Fruit fly (Drosophila melanogaster) whole organism, embryonic: ENCODE data around the gene CG5181.

Experiments
- B-H2 ChIP-seq: fragments of 200-800 bp; sonication (Bioruptor generic); optimal IDR thresholded peaks from 2 replicates; lab custom pipeline; 2018; ENCODE audit warnings: missing biosample characterization, mild to moderate bottlenecking, missing genetic modification characterization
- BEAF-32 ChIP-seq: fragments of 200-800 bp; sonication (Bioruptor generic); optimal IDR thresholded peaks from 3 replicates; lab custom pipeline; 2017; ENCODE audit warnings: missing biosample characterization, missing genetic modification characterization, mild to moderate bottlenecking, moderate library complexity, missing genetic modification reagents
- CG10267 ChIP-seq: fragments of 200-800 bp; sonication (Bioruptor generic); optimal IDR thresholded peaks from 2 replicates; lab custom pipeline; 2018; ENCODE audit warnings: missing biosample characterization, mild to moderate bottlenecking, missing genetic modification characterization, moderate library complexity
- CG10565 ChIP-seq: fragments of 200-800 bp; sonication (Bioruptor generic); optimal IDR thresholded peaks from 3 replicates; lab custom pipeline; 2016; ENCODE audit warnings: missing biosample characterization, mild to moderate bottlenecking, missing genetic modification characterization
- CG10959 ChIP-seq: fragments of 200-800 bp; sonication (Bioruptor generic); IDR thresholded peaks from 2 replicates; pipeline ENCODE4 v1.3.6; 2022; ENCODE audit warnings: missing biosample characterization, missing genetic modification characterization
- CG11723 ChIP-seq: fragments of 200-800 bp; sonication (Bioruptor generic); optimal IDR thresholded peaks from 2 replicates; lab custom pipeline; 2017; ENCODE audit warnings: missing biosample characterization, mild to moderate bottlenecking, missing genetic modification characterization
- CG13296 ChIP-seq: fragments of 200-800 bp; sonication (Bioruptor generic); optimal IDR thresholded peaks from 3 replicates; lab custom pipeline; 2018; ENCODE audit warnings: missing biosample characterization, mild to moderate bottlenecking, missing genetic modification characterization
- CG14710 ChIP-seq: fragments of 200-800 bp; sonication (Bioruptor generic); optimal IDR thresholded peaks from 3 replicates; lab custom pipeline; 2019; ENCODE audit warnings: missing biosample characterization, mild to moderate bottlenecking, missing genetic modification characterization, moderate library complexity
- CG14860 ChIP-seq: fragments of 200-800 bp; sonication (Bioruptor generic); IDR thresholded peaks from 3 replicates; pipeline ENCODE4 v1.3.6; 2022; ENCODE audit warnings: missing biosample characterization, missing genetic modification characterization; ENCODE audit not compliant: partially characterized antibody
- CG16813 ChIP-seq: fragments of 200-800 bp; sonication (Bioruptor generic); IDR thresholded peaks from 3 replicates; pipeline ENCODE4 v1.3.6; 2022; ENCODE audit warnings: missing biosample characterization, missing genetic modification characterization; ENCODE audit not compliant: partially characterized antibody
- CG16815 ChIP-seq: fragments of 200-800 bp; sonication (Bioruptor generic); optimal IDR thresholded peaks from 3 replicates; lab custom pipeline; 2017; ENCODE audit warnings: missing biosample characterization, mild to moderate bottlenecking, missing genetic modification characterization
- CG17568 ChIP-seq: fragments of 200-800 bp; sonication (Bioruptor generic); optimal IDR thresholded peaks from 2 replicates; lab custom pipeline; 2018; ENCODE audit warnings: missing biosample characterization, mild to moderate bottlenecking, missing genetic modification characterization, moderate library complexity
- CG17612 ChIP-seq: fragments of 200-800 bp; sonication (Bioruptor generic); IDR thresholded peaks from 2 replicates; pipeline ENCODE4 v1.3.6; 2022; ENCODE audit warnings: missing biosample characterization, missing genetic modification characterization
- CG17829 ChIP-seq: fragments of 200-800 bp; optimal IDR thresholded peaks from 2 replicates; lab custom pipeline; 2019; ENCODE audit warnings: missing biosample characterization, mild to moderate bottlenecking, missing genetic modification characterization, moderate library complexity
- CG17912 ChIP-seq: fragments of 200-800 bp; sonication (Bioruptor generic); optimal IDR thresholded peaks from 2 replicates; lab custom pipeline; 2018; ENCODE audit warnings: missing biosample characterization, mild to moderate bottlenecking, missing genetic modification characterization
- CG2712 ChIP-seq: fragments of 200-800 bp; optimal IDR thresholded peaks from 3 replicates; lab custom pipeline; 2019; ENCODE audit warnings: missing biosample characterization, mild to moderate bottlenecking, missing genetic modification characterization, moderate library complexity
- CG34224 ChIP-seq: fragments of 200-800 bp; sonication (Bioruptor generic); IDR thresholded peaks from 3 replicates; pipeline ENCODE4 v1.3.6; 2022; ENCODE audit warnings: missing biosample characterization, missing genetic modification characterization; ENCODE audit not compliant: partially characterized antibody
- CG42726 ChIP-seq: fragments of 200-800 bp; sonication (Bioruptor generic); IDR thresholded peaks from 2 replicates; pipeline ENCODE4 v1.3.6; 2022; ENCODE audit warnings: missing biosample characterization, missing genetic modification characterization; ENCODE audit not compliant: partially characterized antibody
- CG4360 ChIP-seq: fragments of 200-800 bp; sonication (Bioruptor generic); IDR thresholded peaks from 2 replicates; pipeline ENCODE4 v1.3.6; 2022; ENCODE audit warnings: missing biosample characterization, missing genetic modification characterization
- CG4617 ChIP-seq: fragments of 200-800 bp; sonication (Bioruptor generic); optimal IDR thresholded peaks from 3 replicates; lab custom pipeline; 2016; ENCODE audit warnings: missing biosample characterization, missing genetic modification characterization, borderline replicate concordance
- CG4730 ChIP-seq: fragments of 200-800 bp; sonication (Bioruptor generic); IDR thresholded peaks from 2 replicates; pipeline ENCODE4 v1.3.6; 2022; ENCODE audit warnings: missing biosample characterization, missing genetic modification characterization
- CG6765 ChIP-seq: fragments of 200-800 bp; sonication (Bioruptor generic); optimal IDR thresholded peaks from 3 replicates; lab custom pipeline; 2017; ENCODE audit warnings: missing biosample characterization, mild to moderate bottlenecking, missing genetic modification characterization
- CG7556 ChIP-seq: fragments of 200-800 bp; sonication (Bioruptor generic); optimal IDR thresholded peaks from 2 replicates; lab custom pipeline; 2017; ENCODE audit warnings: missing biosample characterization, mild to moderate bottlenecking, missing genetic modification characterization
- CG7987 ChIP-seq: fragments of 200-800 bp; sonication (Bioruptor generic); optimal IDR thresholded peaks from 2 replicates; lab custom pipeline; 2018; ENCODE audit warnings: missing biosample characterization, mild to moderate bottlenecking, missing genetic modification characterization, moderate library complexity
- CG8290 ChIP-seq, 3 experiments: fragments of 200-800 bp; sonication (Bioruptor generic); optimal IDR thresholded peaks; 2 replicates each; lab custom pipeline; 2016 to 2019; ENCODE audit warnings: missing biosample characterization in 3 of 3, missing genetic modification characterization in 3 of 3, mild to moderate bottlenecking in 2 of 3, moderate library complexity in 1 of 3
- CkIIα-i1 ChIP-seq: fragments of 200-800 bp; sonication (Bioruptor generic); IDR thresholded peaks from 2 replicates; pipeline ENCODE4 v1.3.6; 2022; ENCODE audit warnings: missing biosample characterization, missing genetic modification characterization
- D19B ChIP-seq: fragments of 200-800 bp; sonication (Bioruptor generic); optimal IDR thresholded peaks from 2 replicates; lab custom pipeline; 2017; ENCODE audit warnings: missing biosample characterization, mild to moderate bottlenecking, missing genetic modification characterization
- Doc2 ChIP-seq: fragments of 200-800 bp; sonication (Bioruptor generic); IDR thresholded peaks from 2 replicates; pipeline ENCODE4 v1.3.6; 2022; ENCODE audit warnings: missing biosample characterization, missing genetic modification characterization
- HLH4C ChIP-seq: fragments of 200-800 bp; sonication (Bioruptor generic); IDR thresholded peaks from 3 replicates; pipeline ENCODE4 v1.3.6; 2022; ENCODE audit warnings: missing biosample characterization, missing genetic modification characterization; ENCODE audit not compliant: partially characterized antibody
- Hsf ChIP-seq: fragments of 200-800 bp; sonication (Bioruptor generic); optimal IDR thresholded peaks from 3 replicates; lab custom pipeline; 2016; ENCODE audit warnings: missing biosample characterization, missing genetic modification characterization
- MBD-R2 ChIP-seq: fragments of 200-800 bp; sonication (Bioruptor generic); IDR thresholded peaks from 2 replicates; pipeline ENCODE4 v1.3.6; 2022; ENCODE audit warnings: missing biosample characterization, missing genetic modification characterization
- MESR4 ChIP-seq: fragments of 200-800 bp; sonication (Bioruptor generic); optimal IDR thresholded peaks from 2 replicates; lab custom pipeline; 2018; ENCODE audit warnings: missing biosample characterization, mild to moderate bottlenecking, missing genetic modification characterization, moderate library complexity
- Med ChIP-seq: fragments of 200-800 bp; sonication (Bioruptor generic); peaks from one replicate; lab custom pipeline; 2016; ENCODE audit warnings: missing biosample characterization, missing genetic modification characterization, mild to moderate bottlenecking, inconsistent platforms, moderate library complexity
- Mes4 ChIP-seq: fragments of 200-800 bp; sonication (Bioruptor generic); optimal IDR thresholded peaks from 2 replicates; lab custom pipeline; 2016; ENCODE audit warnings: missing biosample characterization, missing genetic modification characterization
- Myb ChIP-seq: fragments of 200-800 bp; sonication (Bioruptor generic); optimal IDR thresholded peaks from 2 replicates; lab custom pipeline; 2016; ENCODE audit warnings: missing biosample characterization, missing genetic modification characterization
- NC2β ChIP-seq: fragments of 200-800 bp; sonication (Bioruptor generic); optimal IDR thresholded peaks from 2 replicates; lab custom pipeline; 2016; ENCODE audit warnings: missing biosample characterization, missing genetic modification characterization
- NfI ChIP-seq: fragments of 200-800 bp; sonication (Bioruptor generic); optimal IDR thresholded peaks from 3 replicates; lab custom pipeline; 2018; ENCODE audit warnings: missing biosample characterization, mild to moderate bottlenecking, missing genetic modification characterization, moderate library complexity
- ara ChIP-seq: fragments of 200-800 bp; sonication (Bioruptor generic); IDR thresholded peaks from 2 replicates; pipeline ENCODE4 v1.3.6; 2022; ENCODE audit warnings: missing biosample characterization, missing genetic modification characterization
- chinmo ChIP-seq: fragments of 200-800 bp; sonication (Bioruptor generic); IDR thresholded peaks from 4 replicates; pipeline ENCODE4 v1.3.6; 2022; ENCODE audit warnings: missing biosample characterization, missing genetic modification characterization; ENCODE audit not compliant: partially characterized antibody
- dm ChIP-seq: fragments of 200-800 bp; sonication (Bioruptor generic); optimal IDR thresholded peaks from 3 replicates; lab custom pipeline; 2016; ENCODE audit warnings: missing biosample characterization, missing genetic modification characterization
- dysf ChIP-seq: fragments of 200-800 bp; sonication (Bioruptor generic); IDR thresholded peaks from 3 replicates; pipeline ENCODE4 v1.3.6; 2022; ENCODE audit warnings: missing biosample characterization, missing genetic modification characterization
- eyg ChIP-seq: fragments of 200-800 bp; sonication (Bioruptor generic); optimal IDR thresholded peaks from 3 replicates; lab custom pipeline; 2016; ENCODE audit warnings: missing biosample characterization, missing genetic modification characterization
- fd96Cb ChIP-seq: fragments of 200-800 bp; sonication (Bioruptor generic); optimal IDR thresholded peaks from 2 replicates; lab custom pipeline; 2018; ENCODE audit warnings: missing biosample characterization, mild to moderate bottlenecking, missing genetic modification characterization, moderate library complexity
- fu2 ChIP-seq: fragments of 200-800 bp; sonication (Bioruptor generic); optimal IDR thresholded peaks from 2 replicates; lab custom pipeline; 2016; ENCODE audit warnings: missing biosample characterization, missing genetic modification characterization
- gem ChIP-seq: fragments of 200-800 bp; sonication (Bioruptor generic); optimal IDR thresholded peaks from 2 replicates; lab custom pipeline; 2019; ENCODE audit warnings: missing biosample characterization, mild to moderate bottlenecking, missing genetic modification characterization, moderate library complexity
- hbn ChIP-seq: fragments of 200-800 bp; sonication (Bioruptor generic); IDR thresholded peaks from 2 replicates; pipeline ENCODE4 v1.3.6; 2022; ENCODE audit warnings: missing biosample characterization, missing genetic modification characterization; ENCODE audit not compliant: partially characterized antibody
- her ChIP-seq: fragments of 200-800 bp; sonication (Bioruptor generic); optimal IDR thresholded peaks from 2 replicates; lab custom pipeline; 2016; ENCODE audit warnings: missing biosample characterization, missing genetic modification characterization
- org-1 ChIP-seq: fragments of 200-800 bp; sonication (Bioruptor generic); optimal IDR thresholded peaks from 2 replicates; lab custom pipeline; 2017; ENCODE audit warnings: missing biosample characterization, missing genetic modification characterization

The CG5181 gene

DNA sequence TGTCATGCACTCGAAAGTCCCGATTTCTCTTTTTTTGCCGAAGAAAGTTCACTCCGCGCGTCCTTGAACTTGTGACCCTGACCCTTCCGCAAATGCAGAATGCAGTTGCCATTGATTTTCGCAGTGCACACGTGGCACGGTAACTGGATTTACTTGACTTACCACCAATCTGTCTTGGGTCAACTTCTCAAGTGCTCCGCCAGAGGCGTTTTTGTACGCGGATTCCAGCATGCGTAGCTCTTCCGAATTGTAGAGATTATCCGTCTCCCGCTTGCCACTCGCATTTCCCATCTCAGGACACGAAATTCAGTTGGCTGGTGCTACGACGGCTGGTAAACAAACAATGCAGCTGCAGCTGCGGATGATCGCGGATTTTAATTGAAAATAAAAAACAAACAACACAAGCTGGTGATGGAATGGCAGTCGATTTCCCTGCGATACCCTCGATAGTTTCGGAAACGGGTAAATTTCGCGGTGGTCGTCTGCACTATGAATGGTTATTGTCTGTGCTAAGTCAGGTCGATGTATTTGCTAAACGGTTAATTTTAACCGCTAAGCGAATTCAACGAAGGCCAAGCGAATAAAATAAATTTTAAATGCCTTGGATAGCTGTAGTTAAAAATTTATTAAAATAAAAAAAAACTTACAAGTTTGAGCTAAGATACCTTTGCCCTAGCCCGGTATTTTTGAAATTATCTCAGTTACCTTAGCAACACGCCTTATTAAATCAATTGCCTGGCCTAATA lies 21.6 kb downstream of the CG5181 start, which contains the start of the genes CG5149 and gudu (continued):
- peak; percentile 90 for TF ChIP-seq BEAF-32
- TF ChIP-seq CG11723 (GFP tag; lab: Kevin White, UChicago): no peak
- TF ChIP-seq CG14710: peak; percentile 53
- TF ChIP-seq hbn (GFP tag; lab: Robert Waterston, UW): peak; percentile 87
- peak; percentile 57 for TF ChIP-seq CG2712 (tag; lab: Kevin White, UChicago)
- peak; percentile 94 for TF ChIP-seq chinmo (GFP tag; lab: Robert Waterston, UW)
- peak; percentile 36 for TF ChIP-seq CG17568 (GFP tag; lab: Kevin White, UChicago)
- TF ChIP-seq CG34224: peak; percentile 83
- no peak for TF ChIP-seq dysf (GFP tag; lab: Robert Waterston, UW)
- TF ChIP-seq CG13296 (GFP tag; lab: Kevin White, UChicago): no peak
- peak; percentile 83 for TF ChIP-seq CG14860 (GFP tag; lab: Robert Waterston, UW)
- TF ChIP-seq CG42726 (GFP tag; lab: Robert Waterston, UW): peak; percentile 89
- peak; percentile 55 for TF ChIP-seq NC2β (GFP tag; lab: Kevin White, UChicago)
- TF ChIP-seq CG17912 (GFP tag; lab: Kevin White, UChicago): no peak
- TF ChIP-seq ara (GFP tag; lab: Robert Waterston, UW): no peak
- TF ChIP-seq CG4360 (GFP tag; lab: Robert Waterston, UW): no peak
- no peak for TF ChIP-seq CG4730 (GFP tag; lab: Robert Waterston, UW)
- no peak for TF ChIP-seq fu2 (GFP tag; lab: Kevin White, UChicago)
- peak; percentile 79 for TF ChIP-seq MESR4 (GFP tag; lab: Kevin White, UChicago)
- TF ChIP-seq gem (tag; lab: Kevin White, UChicago): no peak
- peak; percentile 58 for TF ChIP-seq CG4617 (GFP tag; lab: Kevin White, UChicago)
- TF ChIP-seq dm (GFP tag; lab: Kevin White, UChicago): peak; percentile 5
- TF ChIP-seq eyg (GFP tag; lab: Kevin White, UChicago): peak; percentile 5
- TF ChIP-seq CG7987 (GFP tag; lab: Kevin White, UChicago): peak; percentile 24
- no peak for TF ChIP-seq CkIIα-i1 (GFP tag; lab: Robert Waterston, UW)
- TF ChIP-seq CG6765 (GFP tag; lab: Kevin White, UChicago): no peak
- no peak for TF ChIP-seq Hsf (GFP tag; lab: Kevin White, UChicago)
- no peak for TF ChIP-seq Mes4 (GFP tag; lab: Kevin White, UChicago)
- TF ChIP-seq HLH4C (GFP tag; lab: Robert Waterston, UW): peak; percentile 86
- peak; percentile 86 for TF ChIP-seq CG16813 (GFP tag; lab: Robert Waterston, UW)
- no peak for TF ChIP-seq NfI (GFP tag; lab: Kevin White, UChicago)
- TF ChIP-seq MBD-R2: peak; percentile 84
- no peak for TF ChIP-seq Doc2 (GFP tag; lab: Robert Waterston, UW)
- TF ChIP-seq D19B (GFP tag; lab: Kevin White, UChicago): no peak
- TF ChIP-seq CG16815 (GFP tag; lab: Kevin White, UChicago): no peak
- no peak for TF ChIP-seq CG10959 (GFP tag; lab: Robert Waterston, UW)
- peak; percentile 87 for TF ChIP-seq Med (GFP tag; lab: Kevin White, UChicago)
- no peak for TF ChIP-seq B-H2 (GFP tag; lab: Kevin White, UChicago)
- TF ChIP-seq CG7556 (GFP tag; lab: Kevin White, UChicago): no peak
- TF ChIP-seq her (GFP tag; lab: Kevin White, UChicago): peak; percentile 2
- TF ChIP-seq CG17829 (tag; lab: Kevin White, UChicago): peak; percentile 60
- peak; percentile 50 for TF ChIP-seq CG10267
- no peak for TF ChIP-seq org-1 (GFP tag; lab: Kevin White, UChicago)
- peak; percentile 46 for TF ChIP-seq Myb (GFP tag; lab: Kevin White, UChicago)
- TF ChIP-seq CG10565 (GFP tag; lab: Kevin White, UChicago): no peak
- peak; percentile 21 for TF ChIP-seq CG8290 (GFP tag; optimal IDR thresholded peaks at IDR 0.05; lab: Kevin White, UChicago)
- no peak for TF ChIP-seq CG8290 (tag; optimal IDR thresholded peaks at IDR 0.05; lab: Kevin White, UChicago)
- TF ChIP-seq CG17612 (GFP tag; lab: Robert Waterston, UW): no peak
- TF ChIP-seq fd96Cb (tag; lab: Kevin White, UChicago): no peak
